Fruit fly (Drosophila melanogaster) whole organism, pupa: ENCODE results near the gene Ugt37D1.

Experiments used
- CG10348 ChIP-seq: fragments of 200-800 bp; sonication (Bioruptor generic); IDR thresholded peaks from 2 replicates; pipeline ENCODE4 v1.3.6; 2022; ENCODE audit warnings: missing biosample characterization, missing genetic modification characterization
- CG12605 ChIP-seq: fragments of 200-800 bp; sonication (Bioruptor generic); IDR thresholded peaks from 2 replicates; pipeline ENCODE4 v1.3.6; 2022; ENCODE audit warnings: missing biosample characterization, missing genetic modification characterization
- CG13204 ChIP-seq: fragments of 200-800 bp; sonication (Bioruptor generic); optimal IDR thresholded peaks from 2 replicates; lab custom pipeline; 2018; ENCODE audit warnings: missing biosample characterization, mild to moderate bottlenecking, missing genetic modification characterization, moderate library complexity
- CG14655 ChIP-seq: fragments of 200-800 bp; sonication (Bioruptor generic); optimal IDR thresholded peaks from 3 replicates; lab custom pipeline; 2017; ENCODE audit warnings: mild to moderate bottlenecking, missing biosample characterization, missing genetic modification reagents, missing genetic modification characterization
- CG15710 ChIP-seq: fragments of 200-800 bp; sonication (Bioruptor generic); optimal IDR thresholded peaks from 2 replicates; lab custom pipeline; 2018; ENCODE audit warnings: missing biosample characterization, mild to moderate bottlenecking, missing genetic modification characterization, moderate library complexity
- CG17806 ChIP-seq: fragments of 200-800 bp; sonication (Bioruptor generic); optimal IDR thresholded peaks from 2 replicates; lab custom pipeline; 2018; ENCODE audit warnings: missing biosample characterization, mild to moderate bottlenecking, missing genetic modification characterization, moderate library complexity
- CG32121 ChIP-seq: fragments of 200-800 bp; sonication (Bioruptor generic); IDR thresholded peaks from 2 replicates; pipeline ENCODE4 v1.3.6; 2022; ENCODE audit warnings: missing biosample characterization, missing genetic modification characterization
- CG34367 ChIP-seq: fragments of 200-800 bp; sonication (Bioruptor generic); optimal IDR thresholded peaks from 2 replicates; lab custom pipeline; 2018; ENCODE audit warnings: missing biosample characterization, mild to moderate bottlenecking, missing genetic modification characterization
- CG4496 ChIP-seq: fragments of 200-800 bp; sonication (Bioruptor generic); IDR thresholded peaks from 3 replicates; pipeline ENCODE4 v1.3.6; 2022; ENCODE audit warnings: missing biosample characterization, missing genetic modification characterization
- CG8159 ChIP-seq: fragments of 200-800 bp; sonication (Bioruptor generic); optimal IDR thresholded peaks from 3 replicates; lab custom pipeline; 2018; ENCODE audit warnings: missing biosample characterization, mild to moderate bottlenecking, missing genetic modification characterization, moderate library complexity
- CG8301 ChIP-seq: fragments of 200-800 bp; sonication (Bioruptor generic); optimal IDR thresholded peaks from 2 replicates; lab custom pipeline; 2018; ENCODE audit warnings: missing biosample characterization, mild to moderate bottlenecking, missing genetic modification characterization
- CG9948 ChIP-seq: fragments of 200-800 bp; sonication (Bioruptor generic); optimal IDR thresholded peaks from 2 replicates; lab custom pipeline; 2018; ENCODE audit warnings: missing biosample characterization, mild to moderate bottlenecking, missing genetic modification characterization, moderate library complexity
- D1 ChIP-seq: fragments of 200-800 bp; sonication (Bioruptor generic); optimal IDR thresholded peaks from 2 replicates; lab custom pipeline; 2018; ENCODE audit warnings: missing biosample characterization, mild to moderate bottlenecking, missing genetic modification characterization, moderate library complexity
- EcR ChIP-seq: fragments of 200-800 bp; sonication (Bioruptor generic); optimal IDR thresholded peaks from 3 replicates; lab custom pipeline; 2019; ENCODE audit warnings: missing biosample characterization, missing genetic modification characterization, mild to moderate bottlenecking, moderate library complexity, missing genetic modification reagents
- Ets98B ChIP-seq: fragments of 200-800 bp; sonication (Bioruptor generic); IDR thresholded peaks from 2 replicates; pipeline ENCODE4 v1.3.6; 2022; ENCODE audit warnings: missing biosample characterization, missing genetic modification characterization
- Pif1A ChIP-seq: fragments of 200-800 bp; sonication (Bioruptor generic); optimal IDR thresholded peaks from 3 replicates; lab custom pipeline; 2016; ENCODE audit warnings: missing biosample characterization, missing genetic modification characterization
- Pif1B ChIP-seq: fragments of 200-800 bp; sonication (Bioruptor generic); optimal IDR thresholded peaks from 3 replicates; lab custom pipeline; 2016; ENCODE audit warnings: missing biosample characterization, missing genetic modification characterization
- Snoo ChIP-seq: fragments of 200-800 bp; sonication (Bioruptor generic); optimal IDR thresholded peaks from 3 replicates; lab custom pipeline; 2017; ENCODE audit warnings: missing biosample characterization, mild to moderate bottlenecking, missing genetic modification characterization, inconsistent platforms
- fd96Ca ChIP-seq: fragments of 200-800 bp; sonication (Bioruptor generic); IDR thresholded peaks from 3 replicates; pipeline ENCODE4 v1.3.6; 2022; ENCODE audit warnings: missing biosample characterization, missing genetic modification characterization
- gl ChIP-seq: fragments of 200-800 bp; sonication (Bioruptor generic); optimal IDR thresholded peaks from 2 replicates; lab custom pipeline; 2018; ENCODE audit warnings: missing biosample characterization, mild to moderate bottlenecking, missing genetic modification characterization
- rn ChIP-seq: fragments of 200-800 bp; sonication (Bioruptor generic); IDR thresholded peaks from 2 replicates; pipeline ENCODE4 v1.3.6; 2022; ENCODE audit warnings: missing biosample characterization, missing genetic modification characterization

Ugt37D1 gene

DNA sequence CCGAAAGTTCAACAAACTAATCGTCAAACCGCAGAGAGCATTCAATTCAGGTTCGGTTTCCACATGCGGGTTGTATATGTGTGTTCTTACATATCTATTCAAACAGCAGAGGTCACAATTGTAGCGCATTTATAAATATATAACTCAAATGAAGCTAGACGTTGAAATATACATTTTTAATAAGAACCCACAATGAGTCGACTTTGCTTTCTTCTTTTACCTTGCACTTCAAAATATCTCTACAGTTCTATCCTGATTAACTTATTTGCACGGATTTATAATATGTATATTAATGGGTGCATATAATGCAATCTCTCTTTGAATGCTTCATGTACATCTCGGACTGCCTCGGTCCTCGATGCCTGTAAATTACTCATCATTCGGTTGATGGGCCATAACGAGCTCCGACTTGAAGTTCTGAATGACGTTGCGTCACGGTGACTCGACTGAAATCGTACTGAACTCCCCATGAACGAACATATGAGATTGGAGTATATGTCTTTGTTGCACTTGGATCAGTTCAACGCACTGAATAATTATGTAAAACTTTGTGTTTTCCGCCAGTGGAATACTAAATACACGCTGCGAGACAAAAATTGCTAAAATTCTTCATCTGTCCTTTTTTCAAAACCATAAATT lies 19.6 kb downstream of the Ugt37D1 start:
- TF ChIP-seq CG14655 (GFP tag; lab: Kevin White, UChicago) (peak; percentile 81), CG13204 (GFP tag; lab: Kevin White, UChicago) (no peak), Snoo (tag; lab: Kevin White, UChicago) (peak; percentile 46), Ets98B (GFP tag; lab: Robert Waterston, UW) (peak; percentile 75), gl (tag; lab: Kevin White, UChicago) (peak; percentile 35), CG10348 (GFP tag; lab: Robert Waterston, UW) (no peak), CG34367 (tag; lab: Kevin White, UChicago) (peak; percentile 70), CG8159 (tag; lab: Kevin White, UChicago) (peak; percentile 78), CG32121 (GFP tag; lab: Robert Waterston, UW) (peak; percentile 74), fd96Ca (GFP tag; lab: Robert Waterston, UW) (no peak), CG8301 (tag; lab: Kevin White, UChicago) (peak; percentile 80), CG12605 (GFP tag; lab: Robert Waterston, UW) (peak; percentile 50), CG15710 (peak; percentile 78), CG17806 (peak; percentile 79), Pif1B (GFP tag; lab: Kevin White, UChicago) (peak; percentile 68), EcR (GFP tag; lab: Kevin White, UChicago) (peak; percentile 86), CG4496 (peak; percentile 81), Pif1A (peak; percentile 80), D1 (tag; lab: Kevin White, UChicago) (peak; percentile 17), rn (GFP tag; lab: Robert Waterston, UW) (no peak), CG9948 (tag; lab: Kevin White, UChicago) (peak; percentile 69)

DNA sequence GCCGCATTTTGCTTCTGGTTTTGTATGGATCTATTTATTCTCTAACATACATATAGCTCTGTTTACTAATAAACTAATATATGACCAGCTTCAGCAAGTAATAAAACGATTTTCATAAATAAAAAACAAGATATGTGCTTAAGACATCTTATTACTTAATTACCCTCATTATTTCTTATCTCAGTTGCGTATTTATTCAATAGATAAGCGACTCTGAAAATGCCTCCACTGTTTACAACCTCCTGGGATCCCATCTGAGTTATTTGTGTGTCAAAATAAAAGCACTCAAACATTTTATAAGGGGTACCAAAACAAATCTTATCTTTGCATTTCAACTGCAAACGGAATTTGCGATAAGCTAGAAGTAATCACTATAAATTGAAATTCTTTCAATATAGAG lies 20.9 kb downstream of the Ugt37D1 start:
- TF ChIP-seq CG34367 (tag; lab: Kevin White, UChicago), result no peak
- TF ChIP-seq CG8301 (tag; lab: Kevin White, UChicago), result no peak
- no peak for TF ChIP-seq CG13204 (GFP tag; lab: Kevin White, UChicago)
- TF ChIP-seq EcR (GFP tag; lab: Kevin White, UChicago), result no peak
- TF ChIP-seq CG8159 (tag; lab: Kevin White, UChicago), result no peak
- TF ChIP-seq Snoo (tag; lab: Kevin White, UChicago), result no peak
- no peak for TF ChIP-seq CG14655 (GFP tag; lab: Kevin White, UChicago)
- no peak for TF ChIP-seq CG12605 (GFP tag; lab: Robert Waterston, UW)
- no peak for TF ChIP-seq gl (tag; lab: Kevin White, UChicago)
- TF ChIP-seq CG10348 (GFP tag; lab: Robert Waterston, UW), result no peak
- TF ChIP-seq D1 (tag; lab: Kevin White, UChicago), result no peak
- TF ChIP-seq CG4496, result no peak
- no peak for TF ChIP-seq CG15710
- TF ChIP-seq Ets98B (GFP tag; lab: Robert Waterston, UW), result no peak
- no peak for TF ChIP-seq fd96Ca (GFP tag; lab: Robert Waterston, UW)
- no peak for TF ChIP-seq rn (GFP tag; lab: Robert Waterston, UW)
- TF ChIP-seq Pif1B (GFP tag; lab: Kevin White, UChicago), result no peak
- TF ChIP-seq CG9948 (tag; lab: Kevin White, UChicago), result no peak
- TF ChIP-seq Pif1A, result no peak
- TF ChIP-seq CG17806, result no peak

DNA sequence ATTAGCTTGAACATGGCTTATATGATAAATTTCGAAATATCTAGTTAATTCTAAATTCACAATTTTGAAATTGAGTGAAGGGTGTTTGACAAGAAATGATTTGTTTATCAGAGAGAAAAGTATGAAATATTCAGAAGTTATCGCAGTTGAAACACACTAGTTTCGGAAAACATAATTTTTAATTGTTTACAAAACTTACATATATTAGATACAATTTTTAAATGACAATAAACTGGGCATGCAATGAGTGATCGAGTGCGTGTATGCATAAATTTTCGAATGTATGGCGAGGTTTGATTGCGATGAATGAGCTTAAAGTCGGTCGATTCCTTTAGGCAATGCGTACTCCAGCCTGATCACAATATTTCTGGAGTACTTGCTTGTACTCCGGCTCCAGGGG lies 22.2 kb downstream of the Ugt37D1 start, which contains the start of gene CG13280:
CG13280 (minus strand) TSS at position 101 of the 400 bp plus-strand sequence.
- TF ChIP-seq CG15710 (no peak), CG34367 (tag; lab: Kevin White, UChicago) (no peak), EcR (GFP tag; lab: Kevin White, UChicago) (no peak), Ets98B (GFP tag; lab: Robert Waterston, UW) (no peak)
- TF ChIP-seq, all 21 proteins: peak for 0

DNA sequence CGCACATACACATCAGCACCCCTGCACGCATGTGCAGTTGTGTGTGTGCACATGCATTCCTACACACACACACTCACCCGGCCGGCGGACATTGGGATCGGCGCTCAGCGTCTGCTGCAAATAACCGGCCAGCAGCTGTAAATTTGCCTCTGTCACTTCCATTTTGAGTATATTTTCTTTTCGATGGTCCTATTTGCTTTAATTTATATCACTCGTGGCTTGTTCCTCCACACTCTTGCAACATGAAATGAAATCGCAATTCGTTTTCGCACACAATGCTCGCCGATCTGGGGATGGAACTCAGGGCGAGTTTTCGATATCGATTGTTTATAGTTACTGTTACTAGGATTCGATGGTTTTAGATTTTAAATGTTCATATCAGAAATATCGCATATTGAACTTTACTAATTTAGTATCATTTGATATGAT lies 26.1 kb downstream of the Ugt37D1 start, which contains the start of gene Cse1:
Cse1 (minus strand) TSS at position 303 of the 429 bp plus-strand sequence.
- no peak for TF ChIP-seq CG14655 (GFP tag; lab: Kevin White, UChicago)
- TF ChIP-seq gl (tag; lab: Kevin White, UChicago), result no peak
- no peak for TF ChIP-seq Ets98B (GFP tag; lab: Robert Waterston, UW)
- no peak for TF ChIP-seq CG9948 (tag; lab: Kevin White, UChicago)
- no peak for TF ChIP-seq D1 (tag; lab: Kevin White, UChicago)
- TF ChIP-seq fd96Ca (GFP tag; lab: Robert Waterston, UW), result no peak
- no peak for TF ChIP-seq CG12605 (GFP tag; lab: Robert Waterston, UW)
- no peak for TF ChIP-seq CG10348 (GFP tag; lab: Robert Waterston, UW)
- TF ChIP-seq CG17806, result no peak
- no peak for TF ChIP-seq CG34367 (tag; lab: Kevin White, UChicago)
- no peak for TF ChIP-seq CG15710
- no peak for TF ChIP-seq Pif1B (GFP tag; lab: Kevin White, UChicago)
- TF ChIP-seq CG32121 (GFP tag; lab: Robert Waterston, UW), result no peak
- TF ChIP-seq CG13204 (GFP tag; lab: Kevin White, UChicago), result no peak
- TF ChIP-seq Snoo (tag; lab: Kevin White, UChicago), result no peak
- TF ChIP-seq rn (GFP tag; lab: Robert Waterston, UW), result no peak
- TF ChIP-seq CG8301 (tag; lab: Kevin White, UChicago), result no peak

DNA sequence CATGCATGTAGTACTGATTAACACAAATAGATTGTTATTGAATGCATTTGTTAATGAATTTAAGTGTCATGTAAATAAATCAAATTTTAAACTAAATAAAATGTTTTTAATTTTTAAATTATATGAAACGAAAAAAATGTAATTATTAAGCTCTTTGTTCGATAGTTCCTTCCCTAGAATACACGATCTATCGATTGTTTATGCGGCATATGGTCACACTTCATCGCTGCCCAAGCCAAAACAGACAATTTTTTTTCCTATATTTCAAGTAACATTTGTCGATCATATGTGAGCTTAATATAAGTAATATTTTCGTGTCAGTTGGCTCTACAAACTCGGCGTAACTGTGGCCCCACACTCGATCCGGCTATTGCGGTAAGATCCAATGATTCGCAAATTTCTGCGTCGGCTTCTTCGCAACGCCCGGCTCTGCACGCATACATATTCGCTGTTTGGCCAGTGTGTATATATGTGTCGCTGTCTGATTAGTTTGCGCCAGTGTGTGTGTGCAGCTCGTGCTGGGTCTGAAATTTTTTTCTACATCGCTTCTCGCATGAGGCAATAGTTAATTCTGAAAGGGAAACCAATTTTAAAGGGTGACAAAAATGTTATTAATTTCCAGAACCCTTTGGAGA lies 28.2 kb downstream of the Ugt37D1 start, which contains the start of gene AspRS-m:
AspRS-m (plus strand) TSS at position 207 of the 635 bp plus-strand sequence.
- TF ChIP-seq Pif1B (GFP tag; lab: Kevin White, UChicago) (no peak), CG14655 (GFP tag; lab: Kevin White, UChicago) (no peak)
